Worm (Caenorhabditis elegans) whole organism, L3 larva: ENCODE results near the gene wht-3.

Source experiments
- ama-1 ChIP-seq: fragments of 150-350 bp; optimal IDR thresholded peaks from 2 replicates; lab custom pipeline; 2018
- fkh-10 ChIP-seq: sonication (generic microtip); optimal IDR thresholded peaks from 2 replicates; lab custom pipeline; 2017; ENCODE audit warnings: missing biosample characterization, missing genetic modification reagents, missing genetic modification characterization
- fos-1 ChIP-seq: fragments of 150-350 bp; optimal IDR thresholded peaks from 2 replicates; lab custom pipeline; 2014; ENCODE audit warnings: missing biosample characterization, missing genetic modification characterization
- lin-39 ChIP-seq: fragments of 150-350 bp; optimal IDR thresholded peaks from 2 replicates; lab custom pipeline; 2018; ENCODE audit warnings: missing biosample characterization, missing genetic modification reagents, missing genetic modification characterization
- nfya-1 ChIP-seq: sonication (generic microtip); optimal IDR thresholded peaks from 2 replicates; lab custom pipeline; 2017; ENCODE audit warnings: missing genetic modification characterization, mild to moderate bottlenecking, missing compliant biosample characterization, antibody characterized with exemption, moderate library complexity; ENCODE audit not compliant: insufficient read depth
- nhr-11 ChIP-seq: fragments of 150-350 bp; optimal IDR thresholded peaks from 2 replicates; lab custom pipeline; 2014; ENCODE audit warnings: missing biosample characterization, missing genetic modification characterization
- pha-4 ChIP-seq: fragments of 150-350 bp; optimal IDR thresholded peaks from 2 replicates; lab custom pipeline; 2014; ENCODE audit warnings: missing biosample characterization, missing genetic modification reagents, missing genetic modification characterization
- pqm-1 ChIP-seq: fragments of 150-350 bp; optimal IDR thresholded peaks from 2 replicates; lab custom pipeline; 2017; ENCODE audit warnings: missing biosample characterization, missing genetic modification characterization, inconsistent platforms
- snpc-4 ChIP-seq: fragments of 150-350 bp; optimal IDR thresholded peaks from 2 replicates; lab custom pipeline; 2014; ENCODE audit warnings: missing biosample characterization, missing genetic modification characterization
- unc-39 ChIP-seq: sonication (generic microtip); optimal IDR thresholded peaks from 4 replicates; lab custom pipeline; 2017; ENCODE audit warnings: missing biosample characterization, missing genetic modification characterization
- ztf-11 ChIP-seq: fragments of 150-350 bp; optimal IDR thresholded peaks from 2 replicates; lab custom pipeline; 2014; ENCODE audit warnings: missing biosample characterization, missing genetic modification characterization

ce11 chrIII:4098107-4098620 is 53.2 kb downstream of the wht-3 start, which contains the start of gene rei-1:
- no peak for TF ChIP-seq ama-1 (lab: Kevin White, UChicago)
- no peak for TF ChIP-seq fkh-10
- TF ChIP-seq snpc-4, result no peak
- TF ChIP-seq unc-39 (tag; lab: Kevin White, UChicago), result no peak
- no peak for TF ChIP-seq pha-4 (tag; lab: Kevin White, UChicago)
- TF ChIP-seq lin-39 (tag; lab: Kevin White, UChicago), result no peak
- TF ChIP-seq nhr-11 (tag; lab: Kevin White, UChicago), result no peak
- TF ChIP-seq ztf-11 (tag; lab: Kevin White, UChicago), result no peak
- no peak for TF ChIP-seq fos-1
- TF ChIP-seq pqm-1 (tag; lab: Kevin White, UChicago), result no peak
- no peak for TF ChIP-seq nfya-1 (tag; lab: Kevin White, UChicago)
